Worm (Caenorhabditis elegans) whole organism, L4/young adult: Measurements from ENCODE around the gene let-2.

Experiments
- W03F9.2 ChIP-seq: fragments of 150-350 bp; optimal IDR thresholded peaks from 2 replicates; lab custom pipeline; 2014; ENCODE audit warnings: missing biosample characterization, missing genetic modification characterization
- dao-5 ChIP-seq: sonication (generic microtip); optimal IDR thresholded peaks from 2 replicates; lab custom pipeline; 2016; ENCODE audit warnings: missing genotype, missing genetic modification characterization, moderate library complexity, missing compliant biosample characterization
- him-1 ChIP-seq: sonication (generic microtip); optimal IDR thresholded peaks from 2 replicates; lab custom pipeline; 2016; ENCODE audit warnings: missing genotype, missing genetic modification reagents, missing genetic modification characterization, missing compliant biosample characterization

ce11 chrX:16336940-16337339, 52.2 kb downstream of the let-2 start:
- no peak for TF ChIP-seq him-1 (tag; lab: Kevin White, UChicago)
- no peak for TF ChIP-seq W03F9.2 (tag; lab: Kevin White, UChicago)
- no peak for TF ChIP-seq dao-5 (tag; lab: Kevin White, UChicago)
